Fruit fly (Drosophila melanogaster): ENCODE results near the gene PGRP-LD.

Gene PGRP-LD

dm6 chr3L:5768532-5769497, 11.0 kb upstream of the PGRP-LD start, which contains the start of the genes Ppat-Dpck and scny (continued):
- TF ChIP-seq HLH54F (GFP tag; optimal IDR thresholded peaks at IDR 0.05) (no peak), btn (GFP tag; optimal IDR thresholded peaks at IDR 0.05) (no peak), CG1602 (GFP tag; optimal IDR thresholded peaks at IDR 0.05) (no peak), slbo (GFP tag; IDR thresholded peaks at IDR 0.05) (no peak), nom (GFP tag; optimal IDR thresholded peaks at IDR 0.05) (peak; percentile 9), ERR (GFP tag; optimal IDR thresholded peaks at IDR 0.05) (no peak), CG4854 (GFP tag; optimal IDR thresholded peaks at IDR 0.05) (no peak), fd102C (GFP tag; optimal IDR thresholded peaks at IDR 0.05) (no peak), Kr (GFP tag; optimal IDR thresholded peaks at IDR 0.05) (no peak), CG12391 (tag; optimal IDR thresholded peaks at IDR 0.05) (peak; percentile 34), onecut (GFP tag; IDR thresholded peaks at IDR 0.05) (no peak), CG4617 (GFP tag; optimal IDR thresholded peaks at IDR 0.05; ENCODE audit: borderline replicate concordance) (peak; percentile 30), CG8478 (optimal IDR thresholded peaks at IDR 0.05) (peak; percentile 43), dati (GFP tag; IDR thresholded peaks at IDR 0.05) (no peak), CG11093 (GFP tag; IDR thresholded peaks at IDR 0.05) (no peak), CG31365 (tag; optimal IDR thresholded peaks at IDR 0.05) (no peak), otp (GFP tag; IDR thresholded peaks at IDR 0.05) (no peak), CG11504 (tag; optimal IDR thresholded peaks at IDR 0.05) (no peak), lbe (GFP tag; optimal IDR thresholded peaks at IDR 0.05) (peak; percentile 76), schlank (tag; optimal IDR thresholded peaks at IDR 0.05) (no peak), CG15514 (GFP tag; optimal IDR thresholded peaks at IDR 0.05) (peak; percentile 61), CG2116 (GFP tag; optimal IDR thresholded peaks at IDR 0.05) (peak; percentile 89), CG17361 (GFP tag; IDR thresholded peaks at IDR 0.05) (no peak), Sin3A (optimal IDR thresholded peaks at IDR 0.05) (peak; percentile 89), CG11723 (GFP tag; optimal IDR thresholded peaks at IDR 0.05) (no peak), CG8924 (tag; optimal IDR thresholded peaks at IDR 0.05) (peak; percentile 4), az2 (GFP tag; optimal IDR thresholded peaks at IDR 0.05) (no peak), Ravus (GFP tag; IDR thresholded peaks at IDR 0.05) (no peak), Elba2 (GFP tag; optimal IDR thresholded peaks at IDR 0.05) (no peak), Stat92E (GFP tag; optimal IDR thresholded peaks at IDR 0.05) (peak in 1 of 3 experiments; percentile 66), fd96Cb (tag; optimal IDR thresholded peaks at IDR 0.05) (no peak), ttk (GFP tag; IDR thresholded peaks at IDR 0.05) (no peak), nerfin-2 (GFP tag; IDR thresholded peaks at IDR 0.05; ENCODE audit: partially characterized antibody) (peak; percentile 59; the same call in 1 of the 2 replicates), tgo (GFP tag; IDR thresholded peaks at IDR 0.05) (no peak), dimm (GFP tag; IDR thresholded peaks at IDR 0.05) (no peak), CG13296 (GFP tag; optimal IDR thresholded peaks at IDR 0.05) (no peak), CG17186 (GFP tag; optimal IDR thresholded peaks at IDR 0.05) (peak; percentile 61), Dref (GFP tag; IDR thresholded peaks at IDR 0.05) (peak; percentile 62), wek (GFP tag; optimal IDR thresholded peaks at IDR 0.05) (peak; percentile 21), grau (tag; optimal IDR thresholded peaks at IDR 0.05) (peak; percentile 48), CG14710 (tag; optimal IDR thresholded peaks at IDR 0.05) (peak; percentile 82), CG12769 (tag; optimal IDR thresholded peaks at IDR 0.05) (no peak), twi (tag; optimal IDR thresholded peaks at IDR 0.05) (peak; percentile 2), CG15696 (tag; optimal IDR thresholded peaks at IDR 0.05) (peak; percentile 0), dpn (GFP tag; optimal IDR thresholded peaks at IDR 0.05) (no peak), CG12942 (GFP tag; optimal IDR thresholded peaks at IDR 0.05) (no peak), esg (GFP tag; conservative IDR thresholded peaks at IDR 0.05) (no peak), CG2129 (GFP tag; IDR thresholded peaks at IDR 0.05; ENCODE audit: partially characterized antibody) (peak; percentile 90), ken (GFP tag; IDR thresholded peaks at IDR 0.05) (no peak)
